Worm (Caenorhabditis elegans) whole organism, L4 larva: ENCODE data around the gene pde-12.

Source experiments
- F10B5.3 ChIP-seq: sonication (generic microtip); optimal IDR thresholded peaks from 2 replicates; lab custom pipeline; 2016; ENCODE audit warnings: mild to moderate bottlenecking, missing genetic modification characterization, missing compliant biosample characterization
- F44E2.7 ChIP-seq: fragments of 200-800 bp; sonication (Bioruptor generic); IDR thresholded peaks from 2 replicates; pipeline ENCODE4 v2.1.2; 2022; ENCODE audit warnings: missing genetic modification characterization, missing compliant biosample characterization
- R02D3.7 ChIP-seq: fragments of 150-350 bp; sonication (generic microtip); optimal IDR thresholded peaks from 3 replicates; lab custom pipeline; 2014; ENCODE audit warnings: missing biosample characterization, missing genetic modification characterization
- Y48G9A.11 ChIP-seq: fragments of 200-800 bp; sonication (Bioruptor generic); IDR thresholded peaks from 2 replicates; pipeline ENCODE4 v1.3.6; 2022; ENCODE audit warnings: missing genetic modification reagents, missing genetic modification characterization, missing compliant biosample characterization
- Y75B8A.6 ChIP-seq: fragments of 200-800 bp; sonication (Bioruptor generic); IDR thresholded peaks from 2 replicates; pipeline ENCODE4 v1.3.6; 2022; ENCODE audit warnings: missing genetic modification reagents, missing genetic modification characterization, missing compliant biosample characterization
- aha-1 ChIP-seq: fragments of 150-350 bp; peaks from one replicate; lab custom pipeline; 2014; ENCODE audit warnings: missing biosample characterization, missing genetic modification characterization
- ama-1 ChIP-seq: fragments of 150-350 bp; optimal IDR thresholded peaks from 2 replicates; lab custom pipeline; 2014; ENCODE audit warnings: inconsistent platforms, mixed read lengths
- ceh-20 ChIP-seq: fragments of 200-800 bp; sonication (Bioruptor generic); IDR thresholded peaks from 2 replicates; pipeline ENCODE4 v1.3.6; 2022; ENCODE audit warnings: missing genetic modification reagents, missing genetic modification characterization, missing compliant biosample characterization
- ceh-28 ChIP-seq: fragments of 150-350 bp; optimal IDR thresholded peaks from 2 replicates; lab custom pipeline; 2014; ENCODE audit warnings: missing biosample characterization, missing genetic modification reagents, missing genetic modification characterization
- ceh-32 ChIP-seq: sonication (generic microtip); optimal IDR thresholded peaks from 2 replicates; lab custom pipeline; 2016; ENCODE audit warnings: mild to moderate bottlenecking, missing genetic modification characterization, missing compliant biosample characterization; ENCODE audit not compliant: poor library complexity
- ceh-82 ChIP-seq: sonication (generic microtip); optimal IDR thresholded peaks from 2 replicates; lab custom pipeline; 2017; ENCODE audit warnings: missing biosample characterization, missing genetic modification characterization
- ces-1 ChIP-seq: fragments of 150-350 bp; sonication (generic microtip); optimal IDR thresholded peaks from 4 replicates; lab custom pipeline; 2014; ENCODE audit warnings: missing biosample characterization, missing genetic modification reagents, missing genetic modification characterization
- cey-2 ChIP-seq: sonication (generic microtip); optimal IDR thresholded peaks from 3 replicates; lab custom pipeline; 2017; ENCODE audit warnings: missing genetic modification characterization, mild to moderate bottlenecking, missing compliant biosample characterization, antibody characterized with exemption, borderline replicate concordance; ENCODE audit not compliant: insufficient read depth
- ctbp-1 ChIP-seq: fragments of 200-800 bp; sonication (Bioruptor generic); IDR thresholded peaks from 2 replicates; pipeline ENCODE4 v1.3.6; 2022; ENCODE audit warnings: missing genetic modification reagents, missing genetic modification characterization, missing compliant biosample characterization
- dmd-8 ChIP-seq: fragments of 200-800 bp; sonication (Bioruptor generic); IDR thresholded peaks from 2 replicates; pipeline ENCODE4 v1.3.6; 2022; ENCODE audit warnings: missing genetic modification characterization, missing compliant biosample characterization
- dpl-1 ChIP-seq: fragments of 150-350 bp; optimal IDR thresholded peaks from 2 replicates; lab custom pipeline; 2014; ENCODE audit warnings: missing biosample characterization, missing genetic modification reagents, missing genetic modification characterization
- dve-1 ChIP-seq: sonication (generic microtip); optimal IDR thresholded peaks from 2 replicates; lab custom pipeline; 2017; ENCODE audit warnings: antibody characterized with exemption, mild to moderate bottlenecking, missing genetic modification characterization, missing compliant biosample characterization; ENCODE audit not compliant: insufficient read depth
- egl-27 ChIP-seq: sonication (generic microtip); optimal IDR thresholded peaks from 3 replicates; lab custom pipeline; 2017; ENCODE audit warnings: missing biosample characterization, missing genetic modification reagents, missing genetic modification characterization
- hlh-30 ChIP-seq: sonication (generic microtip); optimal IDR thresholded peaks from 2 replicates; lab custom pipeline; 2017; ENCODE audit warnings: antibody characterized with exemption, mild to moderate bottlenecking, missing genetic modification characterization, missing compliant biosample characterization; ENCODE audit not compliant: insufficient read depth
- lin-1 ChIP-seq: fragments of 200-800 bp; sonication (Bioruptor generic); IDR thresholded peaks from 2 replicates; pipeline ENCODE4 v1.3.6; 2022; ENCODE audit warnings: missing genetic modification reagents, missing genetic modification characterization, missing compliant biosample characterization
- lin-29 ChIP-seq: fragments of 200-800 bp; sonication (Bioruptor generic); IDR thresholded peaks from 2 replicates; pipeline ENCODE4 v1.3.6; 2022; ENCODE audit warnings: missing genetic modification reagents, missing genetic modification characterization, missing compliant biosample characterization
- lsy-2 ChIP-seq, 2 experiments: fragments of 150-350 bp in 1 of 2; sonication (generic microtip) in 1 of 2; optimal IDR thresholded peaks; 2 replicates each; lab custom pipeline; 2014 to 2017; ENCODE audit warnings: missing biosample characterization in 2 of 2, missing genetic modification characterization in 2 of 2
- mep-1 ChIP-seq: fragments of 150-350 bp; sonication (generic microtip); optimal IDR thresholded peaks from 3 replicates; lab custom pipeline; 2014; ENCODE audit warnings: missing biosample characterization, missing genetic modification characterization
- mes-2 ChIP-seq: sonication (generic microtip); optimal IDR thresholded peaks from 2 replicates; lab custom pipeline; 2016; ENCODE audit warnings: missing genotype, mild to moderate bottlenecking, missing genetic modification characterization, missing compliant biosample characterization; ENCODE audit not compliant: poor library complexity, severe bottlenecking
- mxl-2 ChIP-seq: fragments of 200-800 bp; sonication (Bioruptor generic); conservative IDR thresholded peaks from 2 replicates; pipeline ENCODE4 v1.3.6; 2022; ENCODE audit warnings: missing genetic modification reagents, missing genetic modification characterization, missing compliant biosample characterization
- nhr-10 ChIP-seq: fragments of 150-350 bp; optimal IDR thresholded peaks from 2 replicates; lab custom pipeline; 2014; ENCODE audit warnings: missing biosample characterization, missing genetic modification characterization
- nhr-102 ChIP-seq: sonication (generic microtip); optimal IDR thresholded peaks from 2 replicates; lab custom pipeline; 2016; ENCODE audit warnings: mild to moderate bottlenecking, missing genetic modification characterization, moderate library complexity, missing compliant biosample characterization
- nhr-111 ChIP-seq: fragments of 200-800 bp; sonication (Bioruptor generic); optimal IDR thresholded peaks from 2 replicates; lab custom pipeline; 2018; ENCODE audit warnings: mild to moderate bottlenecking, missing genetic modification characterization, missing compliant biosample characterization
- nhr-237 ChIP-seq: sonication (generic microtip); optimal IDR thresholded peaks from 2 replicates; lab custom pipeline; 2017; ENCODE audit warnings: missing biosample characterization, missing genetic modification characterization
- nhr-25 ChIP-seq: sonication (generic microtip); optimal IDR thresholded peaks from 2 replicates; lab custom pipeline; 2017; ENCODE audit warnings: missing genetic modification characterization, mild to moderate bottlenecking, missing compliant biosample characterization, antibody characterized with exemption, moderate library complexity, borderline replicate concordance; ENCODE audit not compliant: insufficient read depth
- nhr-28 ChIP-seq: fragments of 150-350 bp; optimal IDR thresholded peaks from 2 replicates; lab custom pipeline; 2014; ENCODE audit warnings: missing biosample characterization, missing genetic modification characterization
- nhr-42 ChIP-seq: fragments of 200-800 bp; sonication (Bioruptor generic); IDR thresholded peaks from 2 replicates; pipeline ENCODE4 v1.3.6; 2022; ENCODE audit warnings: missing genetic modification characterization, missing compliant biosample characterization
- pha-4 ChIP-seq, 2 experiments: fragments of 150-350 bp in 1 of 2; fragments of 200-800 bp in 1 of 2; sonication (Bioruptor generic) in 1 of 2; IDR thresholded peaks in 1 of 2; optimal IDR thresholded peaks in 1 of 2; 2 replicates each; pipeline versions ENCODE4 v1.3.6 to Lab custom; 2014 to 2022; ENCODE audit warnings: missing genetic modification characterization in 2 of 2, missing genetic modification reagents in 2 of 2, missing biosample characterization in 1 of 2, missing compliant biosample characterization in 1 of 2
- sdz-12 ChIP-seq: fragments of 200-800 bp; sonication (Bioruptor generic); optimal IDR thresholded peaks from 2 replicates; lab custom pipeline; 2018; ENCODE audit warnings: mild to moderate bottlenecking, missing genetic modification characterization, missing compliant biosample characterization
- set-16 ChIP-seq: fragments of 200-800 bp; sonication (Bioruptor generic); IDR thresholded peaks from 2 replicates; pipeline ENCODE4 v1.3.6; 2022; ENCODE audit warnings: missing genetic modification reagents, missing genetic modification characterization, missing compliant biosample characterization
- skn-1 ChIP-seq: fragments of 150-350 bp; optimal IDR thresholded peaks from 2 replicates; lab custom pipeline; 2014; ENCODE audit warnings: missing biosample characterization, missing genetic modification characterization
- unc-62 ChIP-seq, 3 experiments: fragments of 150-350 bp in 1 of 3; sonication (generic microtip); optimal IDR thresholded peaks in 2 of 3; peaks in 1 of 3; 1 replicate in 1 of 3; 2 replicates in 2 of 3; lab custom pipeline; 2014 to 2017; ENCODE audit warnings: missing biosample characterization in 3 of 3, missing genetic modification characterization in 3 of 3, missing genetic modification reagents in 3 of 3, missing genotype in 1 of 3
- zag-1 ChIP-seq: fragments of 150-350 bp; optimal IDR thresholded peaks from 2 replicates; lab custom pipeline; 2014; ENCODE audit warnings: missing biosample characterization, missing genetic modification characterization
- zfp-2 ChIP-seq: sonication (generic microtip); optimal IDR thresholded peaks from 2 replicates; lab custom pipeline; 2016; ENCODE audit warnings: mild to moderate bottlenecking, missing genetic modification characterization, missing compliant biosample characterization
- zip-11 ChIP-seq: fragments of 200-800 bp; sonication (Bioruptor generic); IDR thresholded peaks from 2 replicates; pipeline ENCODE4 v1.3.6; 2022; ENCODE audit warnings: missing genetic modification characterization, missing compliant biosample characterization
- ztf-11 ChIP-seq: fragments of 150-350 bp; optimal IDR thresholded peaks from 2 replicates; lab custom pipeline; 2014; ENCODE audit warnings: missing biosample characterization, missing genetic modification characterization

The pde-12 gene

ce11 chrIII:10875132-10875531 lies 30.3 kb upstream of the pde-12 start, which contains the start of gene C44B9.2:
TSS of gene C44B9.2 (plus strand) at chrIII:10875432.
- TF ChIP-seq mxl-2 (GFP tag; lab: Robert Waterston, UW) = no peak
- peak; percentile 65 for TF ChIP-seq aha-1 (tag; lab: Kevin White, UChicago)

ce11 chrIII:10870814-10871213 lies 26.0 kb upstream of the pde-12 start:
- TF ChIP-seq ceh-82 (tag; lab: Kevin White, UChicago) (no peak), set-16 (GFP tag; lab: Robert Waterston, UW) (peak; percentile 62), aha-1 (tag; lab: Kevin White, UChicago) (peak; percentile 42), ceh-28 (tag; lab: Kevin White, UChicago) (no peak), mes-2 (tag; lab: Kevin White, UChicago) (no peak), Y75B8A.6 (no peak), hlh-30 (no peak), nhr-25 (tag; lab: Kevin White, UChicago) (no peak), R02D3.7 (no peak), pha-4 (GFP tag; IDR thresholded peaks at IDR 0.05; lab: Robert Waterston, UW) (no peak), pha-4 (tag; optimal IDR thresholded peaks at IDR 0.05; lab: Kevin White, UChicago) (no peak)

DNA sequence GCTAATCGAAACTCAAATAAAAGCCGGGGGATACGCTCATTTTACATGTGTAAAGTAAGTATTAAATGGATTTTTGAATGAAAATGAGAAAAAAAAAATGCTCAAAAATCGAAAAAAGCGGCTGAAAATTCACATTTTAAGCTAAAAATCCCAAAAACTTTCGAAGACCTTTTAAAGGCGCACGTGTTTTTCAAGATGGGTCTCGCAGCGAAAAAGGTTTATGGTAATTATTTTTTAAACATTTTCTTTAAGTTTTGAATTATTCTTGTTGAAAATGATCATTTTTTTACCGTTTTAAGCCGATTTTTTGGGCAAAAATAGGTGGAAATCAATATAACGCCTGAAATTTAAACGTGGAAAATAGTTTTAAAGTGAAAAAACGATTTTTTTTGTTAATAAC lies 25.3 kb upstream of the pde-12 start:
- TF ChIP-seq lin-29 (GFP tag; lab: Robert Waterston, UW) (no peak), hlh-30 (no peak), F10B5.3 (tag; lab: Kevin White, UChicago) (no peak), dmd-8 (GFP tag; lab: Robert Waterston, UW) (no peak), nhr-28 (tag; lab: Kevin White, UChicago) (no peak), ama-1 (lab: Kevin White, UChicago) (no peak), nhr-25 (tag; lab: Kevin White, UChicago) (no peak), ztf-11 (tag; lab: Kevin White, UChicago) (no peak), sdz-12 (no peak), F44E2.7 (GFP tag; lab: Robert Waterston, UW) (no peak), ces-1 (no peak), lin-1 (no peak), nhr-237 (no peak)

ce11 chrIII:10869595-10869994 lies 24.8 kb upstream of the pde-12 start:
- TF ChIP-seq aha-1 (tag; lab: Kevin White, UChicago) = peak; percentile 52
- TF ChIP-seq cey-2 (tag; lab: Kevin White, UChicago) = no peak

ce11 chrIII:10868653-10869392 lies 24.0 kb upstream of the pde-12 start, which contains the start of the genes cey-4 and vps-50:
TSS of gene cey-4 (minus strand) at chrIII:10868703.
TSS of gene vps-50 (plus strand) at chrIII:10869193.
- peak in 1 of 2 experiments; percentile 45 for TF ChIP-seq lsy-2 (tag; optimal IDR thresholded peaks at IDR 0.05; lab: Kevin White, UChicago)
- TF ChIP-seq dpl-1 (GFP tag; lab: Kevin White, UChicago) = peak; percentile 53
- TF ChIP-seq dve-1 (tag; lab: Kevin White, UChicago) = peak; percentile 17
- TF ChIP-seq R02D3.7 = no peak
- TF ChIP-seq ceh-20 = no peak
- TF ChIP-seq mep-1 (tag; lab: Kevin White, UChicago) = peak; percentile 31
- TF ChIP-seq Y75B8A.6 = no peak
- TF ChIP-seq F44E2.7 (GFP tag; lab: Robert Waterston, UW) = no peak
- TF ChIP-seq ceh-32 = no peak
- no peak for TF ChIP-seq ces-1
- TF ChIP-seq nhr-42 = no peak
- no peak for TF ChIP-seq zfp-2 (tag; lab: Kevin White, UChicago)
- no peak for TF ChIP-seq nhr-111 (GFP tag; lab: Kevin White, UChicago)
- no peak for TF ChIP-seq nhr-10 (tag; lab: Kevin White, UChicago)
- no peak for TF ChIP-seq egl-27 (tag; lab: Kevin White, UChicago)
- no peak for TF ChIP-seq nhr-102 (tag; lab: Kevin White, UChicago)
- TF ChIP-seq Y48G9A.11 (GFP tag; lab: Robert Waterston, UW) = no peak
- TF ChIP-seq skn-1 (tag; lab: Kevin White, UChicago) = no peak
- no peak for TF ChIP-seq zip-11 (GFP tag; lab: Robert Waterston, UW)
- TF ChIP-seq zag-1 (tag; lab: Kevin White, UChicago) = no peak
- TF ChIP-seq unc-62 (GFP tag; optimal IDR thresholded peaks at IDR 0.05 in 1 of 2; lab: Kevin White, UChicago) = no peak
- TF ChIP-seq unc-62 (tag; optimal IDR thresholded peaks at IDR 0.05; lab: Kevin White, UChicago) = no peak
- no peak for TF ChIP-seq ctbp-1 (GFP tag; lab: Robert Waterston, UW)
